Worm (Caenorhabditis elegans): ENCODE measurements around the gene pph-2.

Gene pph-2

DNA sequence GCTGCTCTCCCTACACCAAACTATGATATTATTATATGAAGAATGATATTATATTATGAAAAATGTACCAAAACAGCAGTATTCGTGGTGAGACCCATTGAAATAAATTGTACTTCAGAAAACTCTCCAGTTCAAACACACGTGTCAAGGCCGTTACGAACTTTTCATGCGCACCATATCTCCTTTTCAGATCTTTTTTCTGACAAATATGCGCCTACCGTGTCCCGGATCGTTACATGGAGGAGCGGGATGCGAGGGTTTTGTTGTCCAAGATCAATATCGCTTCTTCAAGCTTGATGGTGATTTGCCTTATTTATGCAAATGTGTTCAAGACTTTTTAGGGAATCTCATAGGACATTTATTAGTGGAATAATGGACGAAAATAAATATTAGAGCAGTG is 26.1 kb upstream of the pph-2 start:
- no peak for TF ChIP-seq blmp-1 (tag; optimal IDR thresholded peaks at IDR 0.05)
- peak; percentile 5 for TF ChIP-seq elt-1 (tag; optimal IDR thresholded peaks at IDR 0.05; ENCODE audit: borderline replicate concordance, insufficient read depth)

DNA sequence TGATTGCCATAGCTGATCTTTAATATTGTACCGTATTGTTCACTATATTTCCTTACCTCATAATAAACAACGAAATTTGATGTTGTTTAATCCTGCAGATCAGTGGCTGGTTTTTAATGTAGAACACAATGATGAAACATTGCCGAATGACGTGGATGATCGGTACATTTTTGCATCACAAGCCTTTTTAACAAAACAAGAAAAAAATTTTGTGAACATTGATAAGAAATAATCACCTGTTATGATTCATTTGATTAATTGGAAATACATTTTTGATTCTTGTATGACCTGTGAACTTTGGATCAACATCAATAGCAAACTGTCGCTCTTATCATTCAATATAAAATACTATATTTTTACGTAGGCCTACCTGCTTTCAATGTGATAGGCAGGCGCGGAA is 25.3 kb upstream of the pph-2 start:
- TF ChIP-seq bed-3 (GFP tag; optimal IDR thresholded peaks at IDR 0.05) = no peak
- TF ChIP-seq flh-1 (GFP tag; optimal IDR thresholded peaks at IDR 0.05) = no peak
- no peak for TF ChIP-seq ham-2 (GFP tag; optimal IDR thresholded peaks at IDR 0.05)
- no peak for TF ChIP-seq ceh-39 (tag; optimal IDR thresholded peaks at IDR 0.05)
- TF ChIP-seq ceh-83 (GFP tag; optimal IDR thresholded peaks at IDR 0.05) = no peak
- TF ChIP-seq sem-2 (GFP tag; optimal IDR thresholded peaks at IDR 0.05) = no peak
- TF ChIP-seq elt-1 (tag; optimal IDR thresholded peaks at IDR 0.05; ENCODE audit: borderline replicate concordance, insufficient read depth) = no peak
- TF ChIP-seq blmp-1 (tag; optimal IDR thresholded peaks at IDR 0.05) = no peak
- no peak for TF ChIP-seq lin-13 (tag; optimal IDR thresholded peaks at IDR 0.05)
- no peak for TF ChIP-seq nhr-237 (tag; optimal IDR thresholded peaks at IDR 0.05)
- no peak for TF ChIP-seq cnd-1 (tag; optimal IDR thresholded peaks at IDR 0.05)
- TF ChIP-seq snpc-4 (tag; optimal IDR thresholded peaks at IDR 0.05) = no peak
- no peak for TF ChIP-seq nhr-28 (tag; optimal IDR thresholded peaks at IDR 0.05)
- no peak for TF ChIP-seq nhr-76 (tag; optimal IDR thresholded peaks at IDR 0.05)
- TF ChIP-seq lin-32 (GFP tag; optimal IDR thresholded peaks at IDR 0.05) = no peak
- TF ChIP-seq elt-3 (tag; optimal IDR thresholded peaks at IDR 0.05) = no peak
- TF ChIP-seq M03D4.4 (tag; optimal IDR thresholded peaks at IDR 0.05) = no peak
- TF ChIP-seq mep-1 (tag; optimal IDR thresholded peaks at IDR 0.05) = no peak
- TF ChIP-seq mab-5 (tag; optimal IDR thresholded peaks at IDR 0.05) = no peak

DNA sequence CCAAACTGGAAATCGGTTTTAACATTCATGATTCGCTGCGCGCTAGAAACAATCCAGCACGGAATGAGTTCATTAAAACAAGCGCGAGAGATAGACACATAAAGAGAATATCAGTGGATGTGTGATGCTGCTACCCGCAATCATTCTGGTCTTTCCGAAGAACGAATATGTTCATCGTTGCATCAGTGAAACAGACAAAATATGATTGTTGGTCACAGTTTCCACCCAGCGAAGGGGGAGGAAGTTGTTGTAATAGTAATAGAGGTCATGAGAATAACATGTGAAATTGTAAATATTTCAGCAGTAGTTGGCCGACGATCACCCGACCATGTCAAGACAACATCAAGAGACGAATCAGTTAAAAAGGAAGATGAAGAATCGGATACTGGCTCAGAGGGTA is 23.6 kb upstream of the pph-2 start:
- no peak for TF ChIP-seq ztf-11 (tag; optimal IDR thresholded peaks at IDR 0.05)
- TF ChIP-seq nhr-2 (tag; optimal IDR thresholded peaks at IDR 0.05) = no peak
- no peak for TF ChIP-seq ceh-43 (GFP tag; optimal IDR thresholded peaks at IDR 0.05)
- no peak for TF ChIP-seq elt-1 (tag; optimal IDR thresholded peaks at IDR 0.05; ENCODE audit: borderline replicate concordance, insufficient read depth)
- TF ChIP-seq lin-32 (GFP tag; optimal IDR thresholded peaks at IDR 0.05) = no peak
- no peak for TF ChIP-seq elt-3 (tag; optimal IDR thresholded peaks at IDR 0.05)
- TF ChIP-seq bed-3 (GFP tag; optimal IDR thresholded peaks at IDR 0.05) = no peak
- no peak for TF ChIP-seq zip-8 (tag; optimal IDR thresholded peaks at IDR 0.05)
- no peak for TF ChIP-seq blmp-1 (tag; optimal IDR thresholded peaks at IDR 0.05)
- no peak for TF ChIP-seq tbx-8 (GFP tag; optimal IDR thresholded peaks at IDR 0.05)
- no peak for TF ChIP-seq nhr-28 (tag; optimal IDR thresholded peaks at IDR 0.05)
- no peak for TF ChIP-seq ham-2 (GFP tag; optimal IDR thresholded peaks at IDR 0.05)
- TF ChIP-seq snpc-4 (tag; optimal IDR thresholded peaks at IDR 0.05) = no peak

DNA sequence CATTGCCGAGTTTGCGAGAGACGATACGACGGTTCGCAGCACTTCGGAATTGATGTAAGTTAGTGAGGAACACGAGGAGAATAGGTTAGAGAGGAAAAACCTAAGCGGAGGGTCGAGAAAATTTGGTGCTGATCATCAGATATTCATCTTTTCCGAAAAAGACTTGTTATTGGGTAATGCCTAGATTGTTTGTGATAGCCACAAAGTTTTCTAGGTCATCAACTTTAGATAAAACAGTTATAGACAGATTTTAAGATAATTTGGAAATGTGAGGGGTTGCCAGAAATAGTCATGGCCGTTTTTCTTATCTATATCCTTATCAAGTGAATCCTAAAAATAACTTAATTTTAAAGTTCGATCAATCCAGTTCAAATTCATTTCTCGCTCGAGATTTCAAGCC is 22.8 kb upstream of the pph-2 start:
- TF ChIP-seq bed-3 (GFP tag; optimal IDR thresholded peaks at IDR 0.05) (no peak), mab-5 (tag; optimal IDR thresholded peaks at IDR 0.05) (no peak), sem-2 (GFP tag; optimal IDR thresholded peaks at IDR 0.05) (no peak), lsy-2 (tag; optimal IDR thresholded peaks at IDR 0.05) (no peak), elt-1 (tag; optimal IDR thresholded peaks at IDR 0.05; ENCODE audit: borderline replicate concordance, insufficient read depth) (peak; percentile 66)

DNA sequence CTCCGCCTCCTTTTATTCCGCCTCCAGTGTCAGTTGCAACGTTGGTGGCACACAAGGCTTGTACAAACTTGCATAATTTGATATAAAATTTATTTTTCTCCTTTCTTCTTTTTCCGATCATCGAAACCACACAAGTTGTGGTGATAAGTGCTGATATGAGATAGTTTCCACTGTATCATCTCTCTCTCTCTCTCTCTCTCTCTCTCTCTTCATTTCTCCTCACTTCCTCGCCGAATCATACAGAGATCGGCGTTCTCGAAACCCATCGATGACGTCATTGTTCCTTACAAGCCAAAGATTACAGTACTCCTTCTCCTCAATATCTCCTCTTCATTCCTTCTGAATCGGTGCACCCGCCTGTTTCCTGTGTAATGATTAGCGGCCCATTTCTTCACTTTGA is 21.8 kb upstream of the pph-2 start, which contains the start of gene nhr-43:
nhr-43 (plus strand) TSS at position 233 of the 400 bp plus-strand sequence.
- TF ChIP-seq flh-1 (GFP tag; optimal IDR thresholded peaks at IDR 0.05) = no peak
- TF ChIP-seq ham-2 (GFP tag; optimal IDR thresholded peaks at IDR 0.05) = peak; percentile 12

DNA sequence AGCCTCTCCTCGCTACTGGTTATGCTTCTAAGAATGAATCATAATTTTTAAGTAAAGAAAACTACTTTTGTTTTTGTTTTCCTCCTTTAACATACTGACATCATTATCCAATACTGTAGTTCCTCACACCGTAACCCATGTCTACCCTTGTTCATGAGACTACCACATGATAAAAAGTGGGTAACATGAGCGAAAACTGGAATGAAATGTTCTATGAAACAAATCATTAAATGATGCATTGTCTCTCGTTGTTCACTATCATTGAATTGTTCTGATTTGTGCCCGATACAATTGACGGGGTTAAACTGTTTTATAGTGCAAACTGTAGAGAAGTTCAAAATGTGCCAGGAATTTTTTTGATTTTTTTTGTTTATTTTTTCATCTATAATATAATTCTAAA is 20.1 kb upstream of the pph-2 start:
- no peak for TF ChIP-seq bed-3 (GFP tag; optimal IDR thresholded peaks at IDR 0.05)
- no peak for TF ChIP-seq lin-13 (tag; optimal IDR thresholded peaks at IDR 0.05)
- no peak for TF ChIP-seq zip-8 (tag; optimal IDR thresholded peaks at IDR 0.05)
- TF ChIP-seq elt-1 (tag; optimal IDR thresholded peaks at IDR 0.05; ENCODE audit: borderline replicate concordance, insufficient read depth) = no peak
- no peak for TF ChIP-seq hlh-1 (tag; optimal IDR thresholded peaks at IDR 0.05)
- TF ChIP-seq sem-2 (GFP tag; optimal IDR thresholded peaks at IDR 0.05) = no peak
- TF ChIP-seq cnd-1 (tag; optimal IDR thresholded peaks at IDR 0.05) = no peak

DNA sequence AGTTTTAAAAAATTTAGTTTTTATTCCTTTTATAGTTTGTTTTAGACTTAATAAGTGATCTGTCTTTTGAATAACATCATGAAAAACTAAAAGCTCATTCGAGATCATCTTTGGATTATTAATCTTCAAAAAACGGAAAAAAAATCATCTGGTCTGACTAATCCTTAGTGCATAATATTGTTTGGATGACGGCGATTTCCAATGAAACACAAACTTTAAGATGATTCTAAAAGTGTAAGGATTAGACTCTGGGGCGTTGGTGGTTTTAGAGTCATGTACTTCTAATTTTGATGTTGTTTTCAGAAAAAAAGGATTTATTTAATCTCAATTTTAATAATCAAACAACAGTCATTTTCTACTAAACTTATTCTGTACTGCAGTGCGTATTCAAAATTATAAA is 15.8 kb upstream of the pph-2 start:
- TF ChIP-seq mls-2 (tag; optimal IDR thresholded peaks at IDR 0.05) = no peak
- no peak for TF ChIP-seq unc-120 (tag; optimal IDR thresholded peaks at IDR 0.05; ENCODE audit: poor library complexity, severe bottlenecking)
- no peak for TF ChIP-seq flh-1 (GFP tag; optimal IDR thresholded peaks at IDR 0.05)
- no peak for TF ChIP-seq ceh-83 (GFP tag; optimal IDR thresholded peaks at IDR 0.05)
- no peak for TF ChIP-seq elt-1 (tag; optimal IDR thresholded peaks at IDR 0.05; ENCODE audit: borderline replicate concordance, insufficient read depth)
